Comparison of ENCODE assay signal across 2 worm cellular contexts in the genomic region with DNA sequence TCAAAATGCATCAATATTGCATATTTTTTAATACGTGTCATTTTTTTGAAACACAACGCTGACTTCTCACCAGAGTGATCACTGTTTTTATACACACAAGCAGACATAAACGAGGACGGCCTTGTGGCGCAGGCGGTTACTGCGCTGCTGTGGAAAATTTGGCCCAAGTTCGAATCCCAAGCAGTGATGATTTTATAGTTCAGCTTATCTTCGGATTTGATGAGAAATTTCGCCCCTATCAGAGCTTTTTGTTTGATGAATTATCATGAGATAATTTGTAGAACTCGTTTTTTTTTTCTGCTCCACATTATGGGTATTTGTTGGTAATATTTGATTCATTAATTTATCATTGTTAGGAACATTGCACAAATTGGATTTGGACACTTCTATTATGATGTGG.
TF ChIP-seq lines count a peak whose summit lies in the region.

No protein-coding gene starts in this region.

TF ChIP-seq in whole organism, L1 larva, 84 proteins besides CTCF, POLR2A, EP300 and RAD21 (continued from another document):
- TF ChIP-seq nhr-12 (tag; optimal IDR thresholded peaks at IDR 0.05; lab: Kevin White, UChicago) (no peak), nhr-77 (tag; optimal IDR thresholded peaks at IDR 0.05; lab: Kevin White, UChicago) (peak; percentile 59), isw-1 (GFP tag; IDR thresholded peaks at IDR 0.05; lab: Robert Waterston, UW) (no peak), hlh-4 (tag; optimal IDR thresholded peaks at IDR 0.05; lab: Kevin White, UChicago) (no peak), aly-2 (tag; optimal IDR thresholded peaks at IDR 0.05; lab: Kevin White, UChicago) (peak; percentile 77), unc-130 (tag; optimal IDR thresholded peaks at IDR 0.05; lab: Kevin White, UChicago) (peak; percentile 70), zag-1 (tag; optimal IDR thresholded peaks at IDR 0.05; lab: Kevin White, UChicago) (no peak), lin-15B (tag; optimal IDR thresholded peaks at IDR 0.05; lab: Kevin White, UChicago) (peak; percentile 15), mef-2 (tag; optimal IDR thresholded peaks at IDR 0.05; lab: Kevin White, UChicago) (no peak), efl-1 (optimal IDR thresholded peaks at IDR 0.05; lab: Kevin White, UChicago) (peak; percentile 53 to 60), efl-1 (GFP tag; optimal IDR thresholded peaks at IDR 0.05 in 1 of 2; lab: Kevin White, UChicago) (peak; percentile 52 to 95), nhr-20 (tag; optimal IDR thresholded peaks at IDR 0.05; lab: Kevin White, UChicago) (peak; percentile 59), pqm-1 (tag; optimal IDR thresholded peaks at IDR 0.05; lab: Kevin White, UChicago) (no peak), vab-15 (tag; optimal IDR thresholded peaks at IDR 0.05; lab: Kevin White, UChicago) (peak; percentile 53), skn-1 (tag; optimal IDR thresholded peaks at IDR 0.05; lab: Kevin White, UChicago) (peak; percentile 39), grh-1 (GFP tag; IDR thresholded peaks at IDR 0.05; lab: Robert Waterston, UW) (peak; percentile 35; the same call in 1 of the 2 replicates), fkh-10 (GFP tag; optimal IDR thresholded peaks at IDR 0.05; lab: Kevin White, UChicago) (no peak), nhr-71 (tag; optimal IDR thresholded peaks at IDR 0.05; lab: Kevin White, UChicago) (peak; percentile 75), swsn-7 (tag; optimal IDR thresholded peaks at IDR 0.05; lab: Kevin White, UChicago) (peak; percentile 69), ztf-11 (tag; optimal IDR thresholded peaks at IDR 0.05; lab: Kevin White, UChicago) (no peak), lin-35 (GFP tag; optimal IDR thresholded peaks at IDR 0.05; lab: Kevin White, UChicago) (peak; percentile 65 to 75), fos-1 (tag; optimal IDR thresholded peaks at IDR 0.05; lab: Kevin White, UChicago) (peak; percentile 54), mep-1 (tag; optimal IDR thresholded peaks at IDR 0.05; lab: Kevin White, UChicago) (peak; percentile 76), nhr-85 (tag; lab: Kevin White, UChicago) (no peak), C04F5.9 (tag; optimal IDR thresholded peaks at IDR 0.05; lab: Kevin White, UChicago) (no peak), snu-23 (GFP tag; optimal IDR thresholded peaks at IDR 0.05; lab: Kevin White, UChicago) (peak; percentile 83)

TF ChIP-seq in whole organism, young adult, 124 proteins besides CTCF, POLR2A, EP300 and RAD21 (continued from another document):
- peak; percentile 85 for TF ChIP-seq lin-54 (GFP tag; optimal IDR thresholded peaks at IDR 0.05; lab: Kevin White, UChicago)
- peak; percentile 88 for TF ChIP-seq ekl-4 (GFP tag; IDR thresholded peaks at IDR 0.05; lab: Robert Waterston, UW)
- peak; percentile 43 to 75 for TF ChIP-seq let-607 (tag; optimal IDR thresholded peaks at IDR 0.05; lab: Kevin White, UChicago)
- TF ChIP-seq chd-7 (tag; optimal IDR thresholded peaks at IDR 0.05; lab: Kevin White, UChicago) = peak; percentile 92
- TF ChIP-seq somi-1 (GFP tag; optimal IDR thresholded peaks at IDR 0.05; lab: Kevin White, UChicago) = peak; percentile 82
- no peak for TF ChIP-seq nfya-2 (GFP tag; IDR thresholded peaks at IDR 0.05; lab: Robert Waterston, UW)
- TF ChIP-seq egl-44 (GFP tag; IDR thresholded peaks at IDR 0.05; lab: Robert Waterston, UW) = peak; percentile 86
- peak; percentile 62; the same call in 1 of the 2 replicates for TF ChIP-seq Y95B8A.8 (GFP tag; IDR thresholded peaks at IDR 0.05; lab: Robert Waterston, UW)
- TF ChIP-seq madf-6 (GFP tag; IDR thresholded peaks at IDR 0.05; lab: Robert Waterston, UW) = no peak
- peak; percentile 99 for TF ChIP-seq lin-26 (GFP tag; IDR thresholded peaks at IDR 0.05; lab: Robert Waterston, UW)
- TF ChIP-seq K11D2.4 (GFP tag; IDR thresholded peaks at IDR 0.05; lab: Robert Waterston, UW) = 0 out of 2 replicates have a peak, but pooled peaks have one; percentile 26
- 0 out of 2 replicates have a peak, but pooled peaks have one; percentile 12 for TF ChIP-seq lag-1 (GFP tag; IDR thresholded peaks at IDR 0.05; lab: Robert Waterston, UW)
- TF ChIP-seq F37B4.10 (GFP tag; IDR thresholded peaks at IDR 0.05; lab: Robert Waterston, UW) = 0 out of 2 replicates have a peak, but pooled peaks have one; percentile 82
- TF ChIP-seq F10E7.11 (tag; optimal IDR thresholded peaks at IDR 0.05; lab: Kevin White, UChicago) = peak; percentile 87
- peak; percentile 69 for TF ChIP-seq B0019.2 (GFP tag; conservative IDR thresholded peaks at IDR 0.05; lab: Robert Waterston, UW)
- peak; percentile 91 for TF ChIP-seq ceh-79 (tag; optimal IDR thresholded peaks at IDR 0.05; lab: Kevin White, UChicago)
- peak; percentile 86 for TF ChIP-seq repo-1 (tag; optimal IDR thresholded peaks at IDR 0.05; lab: Kevin White, UChicago)
- TF ChIP-seq ztf-18 (tag; optimal IDR thresholded peaks at IDR 0.05; lab: Kevin White, UChicago) = peak; percentile 86
- peak; percentile 84 for TF ChIP-seq lin-40 (tag; optimal IDR thresholded peaks at IDR 0.05; lab: Kevin White, UChicago)
- TF ChIP-seq ets-4 (GFP tag; optimal IDR thresholded peaks at IDR 0.05; lab: Kevin White, UChicago) = peak; percentile 88
- TF ChIP-seq mel-28 (tag; optimal IDR thresholded peaks at IDR 0.05; lab: Kevin White, UChicago; ENCODE audit: borderline replicate concordance) = peak; percentile 39
- peak; percentile 49; the same call in 1 of the 2 replicates for TF ChIP-seq bed-2 (GFP tag; IDR thresholded peaks at IDR 0.05; lab: Robert Waterston, UW)
- peak; percentile 85; the same call in 1 of the 2 replicates for TF ChIP-seq cebp-2 (GFP tag; IDR thresholded peaks at IDR 0.05; lab: Robert Waterston, UW)
- peak in 2 of 3 experiments; percentile 59 to 76 for TF ChIP-seq lin-35 (GFP tag; optimal IDR thresholded peaks at IDR 0.05; lab: Kevin White, UChicago)
- TF ChIP-seq ztf-28 (GFP tag; IDR thresholded peaks at IDR 0.05; lab: Robert Waterston, UW) = peak; percentile 86
- peak; percentile 71 for TF ChIP-seq ztf-26 (tag; optimal IDR thresholded peaks at IDR 0.05; lab: Kevin White, UChicago)
- peak; percentile 87 for TF ChIP-seq D2030.7 (GFP tag; IDR thresholded peaks at IDR 0.05; lab: Robert Waterston, UW)
- TF ChIP-seq ccch-3 (GFP tag; optimal IDR thresholded peaks at IDR 0.05; lab: Kevin White, UChicago) = peak; percentile 75
- TF ChIP-seq K12H6.12 (tag; optimal IDR thresholded peaks at IDR 0.05; lab: Kevin White, UChicago) = peak; percentile 31
- peak; percentile 98 for TF ChIP-seq die-1 (tag; optimal IDR thresholded peaks at IDR 0.05; lab: Kevin White, UChicago)
- 0 out of 2 replicates have a peak, but pooled peaks have one; percentile 47 for TF ChIP-seq hlh-26 (GFP tag; conservative IDR thresholded peaks at IDR 0.05; lab: Robert Waterston, UW)
- peak; percentile 93 for TF ChIP-seq T26A5.8 (tag; optimal IDR thresholded peaks at IDR 0.05; lab: Kevin White, UChicago)
- peak; percentile 40 for TF ChIP-seq ztf-22 (GFP tag; optimal IDR thresholded peaks at IDR 0.05; lab: Kevin White, UChicago)
- TF ChIP-seq ZK185.1 (tag; optimal IDR thresholded peaks at IDR 0.05; lab: Kevin White, UChicago; ENCODE audit: poor library complexity, severe bottlenecking) = peak; percentile 95
- peak; percentile 96 for TF ChIP-seq F52B5.7 (tag; optimal IDR thresholded peaks at IDR 0.05; lab: Kevin White, UChicago)
- 0 out of 2 replicates have a peak, but pooled peaks have one; percentile 50 for TF ChIP-seq C17E4.6 (GFP tag; IDR thresholded peaks at IDR 0.05; lab: Robert Waterston, UW)
- peak; percentile 57; the same call in 1 of the 2 replicates for TF ChIP-seq zfh-2 (GFP tag; conservative IDR thresholded peaks at IDR 0.05; lab: Robert Waterston, UW)
